In the genomic region with DNA sequence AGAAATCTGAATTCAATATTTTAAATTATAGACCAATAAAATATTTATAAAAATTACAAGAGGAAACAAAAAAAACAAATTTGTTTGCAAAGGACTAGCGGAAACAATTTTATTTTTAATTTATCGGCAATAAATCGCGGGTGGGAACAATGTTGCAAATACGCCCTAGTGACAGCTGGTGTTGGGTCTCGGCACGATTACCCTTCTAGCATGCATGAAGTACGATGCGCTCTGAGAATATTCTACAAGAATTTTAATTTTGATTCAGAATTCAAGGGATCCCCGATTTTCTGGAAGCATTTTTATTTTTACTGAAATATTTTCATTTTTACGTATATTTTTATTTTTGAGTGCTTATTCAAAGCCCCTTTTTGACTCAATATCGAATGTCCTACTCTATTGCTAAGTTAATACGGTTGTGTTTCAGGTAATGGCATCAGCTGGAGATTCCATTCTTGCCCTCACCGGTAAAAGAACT, we compare ENCODE assay signal across 4 worm cellular contexts.
A peak's percentile ranks its signal among the peaks of the same experiment; 100 is the strongest.
TF ChIP-seq lines count a peak whose summit lies in the region.

A gene (minus strand): TSS at position 8 of the 478 bp plus-strand sequence.
A gene (plus strand): TSS at position 428 of the 478 bp plus-strand sequence.

TF ChIP-seq in whole organism, L2 larva, 48 proteins besides CTCF, POLR2A, EP300 and RAD21 (continues in another document):
- peak; percentile 97 for TF ChIP-seq lin-13 (GFP tag; optimal IDR thresholded peaks at IDR 0.05; lab: Kevin White, UChicago)
- TF ChIP-seq elt-3 (tag; optimal IDR thresholded peaks at IDR 0.05; lab: Kevin White, UChicago) = no peak
- TF ChIP-seq nhr-25 (tag; optimal IDR thresholded peaks at IDR 0.05; lab: Kevin White, UChicago) = peak; percentile 99
- no peak for TF ChIP-seq unc-39 (tag; optimal IDR thresholded peaks at IDR 0.05; lab: Kevin White, UChicago)
- TF ChIP-seq egl-27 (tag; optimal IDR thresholded peaks at IDR 0.05; lab: Kevin White, UChicago) = peak; percentile 91
- TF ChIP-seq nhr-77 (tag; optimal IDR thresholded peaks at IDR 0.05; lab: Kevin White, UChicago) = peak; percentile 86
- TF ChIP-seq sma-9 (GFP tag; optimal IDR thresholded peaks at IDR 0.05; lab: Kevin White, UChicago) = peak; percentile 98
- no peak for TF ChIP-seq sma-9 (tag; optimal IDR thresholded peaks at IDR 0.05; lab: Kevin White, UChicago)
- TF ChIP-seq ztf-11 (tag; optimal IDR thresholded peaks at IDR 0.05; lab: Kevin White, UChicago) = peak; percentile 51
- no peak for TF ChIP-seq aly-2 (tag; optimal IDR thresholded peaks at IDR 0.05; lab: Kevin White, UChicago)
- peak; percentile 16 for TF ChIP-seq elt-1 (tag; optimal IDR thresholded peaks at IDR 0.05; lab: Kevin White, UChicago)
- peak; percentile 97 for TF ChIP-seq mab-5 (tag; optimal IDR thresholded peaks at IDR 0.05; lab: Kevin White, UChicago)
- TF ChIP-seq lin-39 (tag; optimal IDR thresholded peaks at IDR 0.05; lab: Kevin White, UChicago) = no peak
- peak; percentile 96 for TF ChIP-seq F13H6.1 (tag; optimal IDR thresholded peaks at IDR 0.05; lab: Kevin White, UChicago)
- TF ChIP-seq nhr-10 (tag; optimal IDR thresholded peaks at IDR 0.05; lab: Kevin White, UChicago) = peak; percentile 85
- peak; percentile 90 for TF ChIP-seq fos-1 (tag; optimal IDR thresholded peaks at IDR 0.05; lab: Kevin White, UChicago)
- TF ChIP-seq C34F6.9 (tag; optimal IDR thresholded peaks at IDR 0.05; lab: Kevin White, UChicago) = peak; percentile 99
- peak; percentile 9 for TF ChIP-seq alr-1 (tag; optimal IDR thresholded peaks at IDR 0.05; lab: Kevin White, UChicago)
- TF ChIP-seq mbf-1 (tag; optimal IDR thresholded peaks at IDR 0.05; lab: Kevin White, UChicago) = peak; percentile 50
- peak; percentile 97 for TF ChIP-seq nhr-21 (tag; optimal IDR thresholded peaks at IDR 0.05; lab: Kevin White, UChicago)
- peak; percentile 71 for TF ChIP-seq Y55F3AM.14 (GFP tag; optimal IDR thresholded peaks at IDR 0.05; lab: Kevin White, UChicago)
- TF ChIP-seq skn-1 (tag; optimal IDR thresholded peaks at IDR 0.05; lab: Kevin White, UChicago) = peak; percentile 63

TF ChIP-seq in whole organism, L4 larva, 104 proteins besides CTCF, POLR2A, EP300 and RAD21 (continues in another document):
- TF ChIP-seq zip-11 (GFP tag; IDR thresholded peaks at IDR 0.05; lab: Robert Waterston, UW) (no peak), jun-1 (tag; optimal IDR thresholded peaks at IDR 0.05; lab: Kevin White, UChicago) (peak; percentile 86), skn-1 (tag; optimal IDR thresholded peaks at IDR 0.05; lab: Kevin White, UChicago) (no peak), tag-97 (GFP tag; IDR thresholded peaks at IDR 0.05; lab: Robert Waterston, UW) (no peak), T26A8.4 (GFP tag; IDR thresholded peaks at IDR 0.05; lab: Robert Waterston, UW) (peak; percentile 97), nhr-10 (tag; optimal IDR thresholded peaks at IDR 0.05; lab: Kevin White, UChicago) (peak; percentile 88), gei-8 (GFP tag; optimal IDR thresholded peaks at IDR 0.05; lab: Kevin White, UChicago) (no peak), unc-62 (GFP tag; optimal IDR thresholded peaks at IDR 0.05 in 1 of 2; lab: Kevin White, UChicago) (peak in 1 of 2 experiments; percentile 98), unc-62 (tag; optimal IDR thresholded peaks at IDR 0.05; lab: Kevin White, UChicago) (no peak), lim-7 (GFP tag; IDR thresholded peaks at IDR 0.05; lab: Robert Waterston, UW) (no peak), mxl-3 (GFP tag; optimal IDR thresholded peaks at IDR 0.05; lab: Kevin White, UChicago) (peak; percentile 56), ZK546.5 (tag; optimal IDR thresholded peaks at IDR 0.05; lab: Kevin White, UChicago) (peak in 1 of 2 experiments; percentile 82), mdl-1 (tag; optimal IDR thresholded peaks at IDR 0.05; lab: Kevin White, UChicago) (peak; percentile 51 to 75), ceh-44 (GFP tag; IDR thresholded peaks at IDR 0.05; lab: Robert Waterston, UW) (peak; percentile 53; the same call in 1 of the 2 replicates), Y75B8A.6 (GFP tag; IDR thresholded peaks at IDR 0.05; lab: Robert Waterston, UW) (no peak), ceh-20 (GFP tag; IDR thresholded peaks at IDR 0.05; lab: Robert Waterston, UW) (peak; percentile 92), lin-38 (GFP tag; IDR thresholded peaks at IDR 0.05; lab: Robert Waterston, UW) (peak; percentile 100), lin-1 (GFP tag; IDR thresholded peaks at IDR 0.05; lab: Robert Waterston, UW) (peak; percentile 85), ctbp-1 (GFP tag; IDR thresholded peaks at IDR 0.05; lab: Robert Waterston, UW) (peak; percentile 93), lin-39 (tag; optimal IDR thresholded peaks at IDR 0.05; lab: Kevin White, UChicago) (peak; percentile 83), nhr-237 (tag; optimal IDR thresholded peaks at IDR 0.05; lab: Kevin White, UChicago) (peak; percentile 49), dmd-8 (GFP tag; IDR thresholded peaks at IDR 0.05; lab: Robert Waterston, UW) (no peak)

TF ChIP-seq in whole organism, late embryonic, 69 proteins besides CTCF, POLR2A, EP300 and RAD21 (continues in another document):
- no peak for TF ChIP-seq eyg-1 (tag; optimal IDR thresholded peaks at IDR 0.05; lab: Kevin White, UChicago)
- no peak for TF ChIP-seq sox-4 (tag; optimal IDR thresholded peaks at IDR 0.05; lab: Kevin White, UChicago)
- TF ChIP-seq ceh-19 (GFP tag; optimal IDR thresholded peaks at IDR 0.05; lab: Kevin White, UChicago) = peak; percentile 35
- peak; percentile 24 for TF ChIP-seq ceh-48 (tag; optimal IDR thresholded peaks at IDR 0.05; lab: Kevin White, UChicago)
- TF ChIP-seq ttx-3 (tag; optimal IDR thresholded peaks at IDR 0.05; lab: Kevin White, UChicago) = no peak
- TF ChIP-seq ceh-22 (tag; optimal IDR thresholded peaks at IDR 0.05; lab: Kevin White, UChicago) = no peak
- TF ChIP-seq pqm-1 (tag; optimal IDR thresholded peaks at IDR 0.05; lab: Kevin White, UChicago) = no peak
- no peak for TF ChIP-seq ama-1 (optimal IDR thresholded peaks at IDR 0.05; lab: Kevin White, UChicago)
- no peak for TF ChIP-seq sox-2 (GFP tag; IDR thresholded peaks at IDR 0.05; lab: Robert Waterston, UW)
- no peak for TF ChIP-seq pros-1 (tag; optimal IDR thresholded peaks at IDR 0.05; lab: Kevin White, UChicago)
- TF ChIP-seq ceh-14 (tag; optimal IDR thresholded peaks at IDR 0.05; lab: Kevin White, UChicago) = peak; percentile 80
- no peak for TF ChIP-seq sdc-2 (tag; optimal IDR thresholded peaks at IDR 0.05; lab: Kevin White, UChicago)
- TF ChIP-seq lim-6 (tag; optimal IDR thresholded peaks at IDR 0.05; lab: Kevin White, UChicago) = no peak
- no peak for TF ChIP-seq lin-11 (tag; optimal IDR thresholded peaks at IDR 0.05; lab: Kevin White, UChicago)
- no peak for TF ChIP-seq ceh-24 (tag; optimal IDR thresholded peaks at IDR 0.05; lab: Kevin White, UChicago)
- TF ChIP-seq C08G9.2 (tag; optimal IDR thresholded peaks at IDR 0.05; lab: Kevin White, UChicago) = no peak
- TF ChIP-seq nhr-232 (tag; optimal IDR thresholded peaks at IDR 0.05; lab: Kevin White, UChicago) = no peak
- TF ChIP-seq unc-3 (GFP tag; conservative IDR thresholded peaks at IDR 0.05; lab: Robert Waterston, UW) = no peak
- TF ChIP-seq unc-3 (tag; optimal IDR thresholded peaks at IDR 0.05; lab: Kevin White, UChicago) = no peak
- TF ChIP-seq T23F11.4 (GFP tag; optimal IDR thresholded peaks at IDR 0.05; lab: Kevin White, UChicago) = no peak
- no peak for TF ChIP-seq ceh-2 (tag; optimal IDR thresholded peaks at IDR 0.05; lab: Kevin White, UChicago)
- no peak for TF ChIP-seq fkh-10 (GFP tag; optimal IDR thresholded peaks at IDR 0.05; lab: Kevin White, UChicago)
- peak; percentile 12 for TF ChIP-seq ets-4 (tag; optimal IDR thresholded peaks at IDR 0.05; lab: Kevin White, UChicago)
- TF ChIP-seq pax-1 (tag; optimal IDR thresholded peaks at IDR 0.05; lab: Kevin White, UChicago) = peak; percentile 82
- no peak for TF ChIP-seq K02D7.2 (tag; optimal IDR thresholded peaks at IDR 0.05; lab: Kevin White, UChicago)

TF ChIP-seq in whole organism, mixed stage, embryonic, 35 proteins besides CTCF, POLR2A, EP300 and RAD21:
- TF ChIP-seq sem-2 (GFP tag; optimal IDR thresholded peaks at IDR 0.05; lab: Kevin White, UChicago) (no peak), nhr-76 (tag; optimal IDR thresholded peaks at IDR 0.05; lab: Kevin White, UChicago) (no peak), mep-1 (tag; optimal IDR thresholded peaks at IDR 0.05; lab: Kevin White, UChicago) (peak; percentile 98), ceh-39 (tag; optimal IDR thresholded peaks at IDR 0.05; lab: Kevin White, UChicago) (peak; percentile 91), hlh-1 (tag; optimal IDR thresholded peaks at IDR 0.05; lab: Kevin White, UChicago) (peak; percentile 87), unc-120 (tag; optimal IDR thresholded peaks at IDR 0.05; lab: Kevin White, UChicago; ENCODE audit: poor library complexity, severe bottlenecking) (no peak), blmp-1 (tag; optimal IDR thresholded peaks at IDR 0.05; lab: Kevin White, UChicago) (peak; percentile 40), snpc-4 (tag; optimal IDR thresholded peaks at IDR 0.05; lab: Kevin White, UChicago) (no peak), pha-4 (tag; optimal IDR thresholded peaks at IDR 0.05; lab: Kevin White, UChicago) (peak; percentile 96), zip-8 (tag; optimal IDR thresholded peaks at IDR 0.05; lab: Kevin White, UChicago) (no peak), nhr-237 (tag; optimal IDR thresholded peaks at IDR 0.05; lab: Kevin White, UChicago) (peak; percentile 96), nhr-28 (tag; optimal IDR thresholded peaks at IDR 0.05; lab: Kevin White, UChicago) (no peak), drap-1 (GFP tag; optimal IDR thresholded peaks at IDR 0.05; lab: Kevin White, UChicago) (peak; percentile 40), ceh-43 (GFP tag; optimal IDR thresholded peaks at IDR 0.05; lab: Kevin White, UChicago) (peak; percentile 8), M03D4.4 (tag; optimal IDR thresholded peaks at IDR 0.05; lab: Kevin White, UChicago) (peak; percentile 61), nhr-2 (tag; optimal IDR thresholded peaks at IDR 0.05; lab: Kevin White, UChicago) (peak; percentile 60), mab-5 (tag; optimal IDR thresholded peaks at IDR 0.05; lab: Kevin White, UChicago) (peak; percentile 70), lin-32 (GFP tag; optimal IDR thresholded peaks at IDR 0.05; lab: Kevin White, UChicago) (peak; percentile 59), lin-13 (tag; optimal IDR thresholded peaks at IDR 0.05; lab: Kevin White, UChicago) (peak; percentile 91), sptf-1 (tag; optimal IDR thresholded peaks at IDR 0.05; lab: Kevin White, UChicago) (peak; percentile 67), ham-2 (GFP tag; optimal IDR thresholded peaks at IDR 0.05; lab: Kevin White, UChicago) (peak; percentile 40), ces-1 (GFP tag; optimal IDR thresholded peaks at IDR 0.05; lab: Kevin White, UChicago) (peak; percentile 87), tbx-8 (GFP tag; optimal IDR thresholded peaks at IDR 0.05; lab: Kevin White, UChicago) (no peak), flh-1 (GFP tag; optimal IDR thresholded peaks at IDR 0.05; lab: Kevin White, UChicago) (no peak), unc-62 (GFP tag; optimal IDR thresholded peaks at IDR 0.05; lab: Kevin White, UChicago) (peak; percentile 86), cnd-1 (tag; optimal IDR thresholded peaks at IDR 0.05; lab: Kevin White, UChicago) (peak; percentile 96), lsy-2 (tag; optimal IDR thresholded peaks at IDR 0.05; lab: Kevin White, UChicago) (peak; percentile 100)
